Worm (Caenorhabditis elegans) whole organism, L3 larva: ENCODE results near the gene cdr-2.

Source experiments
- egl-27 ChIP-seq: sonication (generic microtip); optimal IDR thresholded peaks from 4 replicates; lab custom pipeline; 2017; ENCODE audit warnings: missing biosample characterization, missing genetic modification reagents, missing genetic modification characterization
- elt-2 ChIP-seq: sonication (generic microtip); optimal IDR thresholded peaks from 2 replicates; lab custom pipeline; 2016; ENCODE audit warnings: missing genetic modification reagents, mild to moderate bottlenecking, missing genetic modification characterization, missing compliant biosample characterization
- fos-1 ChIP-seq: fragments of 150-350 bp; optimal IDR thresholded peaks from 2 replicates; lab custom pipeline; 2014; ENCODE audit warnings: missing biosample characterization, missing genetic modification characterization
- nhr-76 ChIP-seq: fragments of 150-350 bp; sonication (generic microtip); optimal IDR thresholded peaks from 5 replicates; lab custom pipeline; 2014; ENCODE audit warnings: missing biosample characterization, missing genetic modification characterization

DNA sequence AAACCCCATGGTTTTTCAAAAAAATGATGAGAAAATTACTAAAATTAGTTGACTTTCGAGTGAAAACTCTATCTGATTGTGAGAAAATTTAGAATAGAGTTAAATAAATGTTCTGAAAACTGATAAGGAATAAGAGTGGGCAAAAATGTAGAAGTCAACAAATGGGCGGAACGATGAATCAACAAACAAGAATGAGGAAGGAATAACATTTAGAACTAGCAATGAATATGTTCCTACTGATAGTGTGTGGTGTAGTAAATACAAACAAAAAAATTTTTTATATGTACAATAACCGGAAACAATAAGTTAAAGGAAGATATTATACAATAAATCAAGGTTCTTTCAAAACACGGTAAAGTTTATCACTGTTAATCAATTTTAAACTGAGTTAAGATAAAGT is 28.2 kb upstream of the cdr-2 start, which contains the start of gene pals-39:
- TF ChIP-seq nhr-76 (no peak), fos-1 (no peak), egl-27 (tag; lab: Kevin White, UChicago) (no peak), elt-2 (tag; lab: Kevin White, UChicago) (no peak)
